Fruit fly (Drosophila melanogaster): ENCODE measurements around the gene CG10357.

CG10357 gene

dm6 chr3L:3616344-3616743 lies 1.2 kb downstream of the CG10357 start:
- no peak for TF ChIP-seq Rel (GFP tag; optimal IDR thresholded peaks at IDR 0.05)
- TF ChIP-seq Rel (tag; optimal IDR thresholded peaks at IDR 0.05): peak; percentile 29
- TF ChIP-seq Dif (GFP tag; optimal IDR thresholded peaks at IDR 0.05; ENCODE audit: partially characterized antibody): no peak
- TF ChIP-seq Sp1 (GFP tag; optimal IDR thresholded peaks at IDR 0.05): peak; percentile 8
- peak; percentile 71 for TF ChIP-seq Hr83 (GFP tag; optimal IDR thresholded peaks at IDR 0.05; ENCODE audit: poor library complexity, severe bottlenecking)
- TF ChIP-seq Vsx2 (GFP tag; optimal IDR thresholded peaks at IDR 0.05; ENCODE audit: partially characterized antibody): no peak
- TF ChIP-seq Abd-B (GFP tag; optimal IDR thresholded peaks at IDR 0.05): no peak
- TF ChIP-seq psq (GFP tag; optimal IDR thresholded peaks at IDR 0.05): peak; percentile 68
- TF ChIP-seq CG9705 (GFP tag; optimal IDR thresholded peaks at IDR 0.05): peak; percentile 59
- TF ChIP-seq rgr (GFP tag; optimal IDR thresholded peaks at IDR 0.05): peak; percentile 83
- no peak for TF ChIP-seq pan (optimal IDR thresholded peaks at IDR 0.05)
- TF ChIP-seq sv (GFP tag; optimal IDR thresholded peaks at IDR 0.05): peak; percentile 73
- peak; percentile 80 for TF ChIP-seq tai (GFP tag; optimal IDR thresholded peaks at IDR 0.05)
- TF ChIP-seq Jra (GFP tag; optimal IDR thresholded peaks at IDR 0.05): peak; percentile 42
- no peak for TF ChIP-seq CG32264 (GFP tag; optimal IDR thresholded peaks at IDR 0.05)
- TF ChIP-seq usp (GFP tag; optimal IDR thresholded peaks at IDR 0.05): no peak
- TF ChIP-seq dsf (GFP tag; optimal IDR thresholded peaks at IDR 0.05; ENCODE audit: borderline replicate concordance): no peak
- no peak for TF ChIP-seq jim (GFP tag; optimal IDR thresholded peaks at IDR 0.05)
- TF ChIP-seq Dfd (GFP tag; optimal IDR thresholded peaks at IDR 0.05): no peak
- peak; percentile 89 for TF ChIP-seq Myc (optimal IDR thresholded peaks at IDR 0.05)
- TF ChIP-seq sage (GFP tag; optimal IDR thresholded peaks at IDR 0.05): no peak
- TF ChIP-seq h (GFP tag; optimal IDR thresholded peaks at IDR 0.05): peak; percentile 73
- TF ChIP-seq foxo (GFP tag; optimal IDR thresholded peaks at IDR 0.05): peak in 1 of 2 experiments; percentile 82
- peak; percentile 70 for TF ChIP-seq fru (GFP tag; optimal IDR thresholded peaks at IDR 0.05)
- peak; percentile 65 for TF ChIP-seq dmrt93B (GFP tag; optimal IDR thresholded peaks at IDR 0.05)
- peak; percentile 64 for TF ChIP-seq Hnf4 (GFP tag; optimal IDR thresholded peaks at IDR 0.05)
- TF ChIP-seq Hr78 (GFP tag; optimal IDR thresholded peaks at IDR 0.05): no peak
- TF ChIP-seq CrebA (GFP tag; optimal IDR thresholded peaks at IDR 0.05; ENCODE audit: borderline replicate concordance): no peak
- TF ChIP-seq br (GFP tag; optimal IDR thresholded peaks at IDR 0.05): peak; percentile 70
- peak; percentile 78 for TF ChIP-seq OdsH (GFP tag; optimal IDR thresholded peaks at IDR 0.05)
- peak; percentile 71 for TF ChIP-seq HLH106 (tag; optimal IDR thresholded peaks at IDR 0.05)
- TF ChIP-seq Mio (GFP tag; optimal IDR thresholded peaks at IDR 0.05): no peak
- TF ChIP-seq ey (GFP tag; optimal IDR thresholded peaks at IDR 0.05): peak; percentile 75
- TF ChIP-seq woc (GFP tag; optimal IDR thresholded peaks at IDR 0.05): no peak
- peak; percentile 12 for TF ChIP-seq GATAd (GFP tag; optimal IDR thresholded peaks at IDR 0.05)
- no peak for TF ChIP-seq lola (GFP tag; optimal IDR thresholded peaks at IDR 0.05)

dm6 chr3L:3617252-3617651 lies 2.1 kb downstream of the CG10357 start:
- TF ChIP-seq rgr (GFP tag; optimal IDR thresholded peaks at IDR 0.05): peak; percentile 90
- TF ChIP-seq brk (GFP tag; optimal IDR thresholded peaks at IDR 0.05): peak; percentile 87
- no peak for TF ChIP-seq pan (optimal IDR thresholded peaks at IDR 0.05)
- no peak for TF ChIP-seq N (GFP tag; optimal IDR thresholded peaks at IDR 0.05)
- TF ChIP-seq Mio (GFP tag; optimal IDR thresholded peaks at IDR 0.05): peak; percentile 7
- peak; percentile 90 for TF ChIP-seq psq (GFP tag; optimal IDR thresholded peaks at IDR 0.05)
- peak; percentile 91 for TF ChIP-seq h (GFP tag; optimal IDR thresholded peaks at IDR 0.05)
- TF ChIP-seq tai (GFP tag; optimal IDR thresholded peaks at IDR 0.05): peak; percentile 83
- no peak for TF ChIP-seq Dfd (GFP tag; optimal IDR thresholded peaks at IDR 0.05)
- TF ChIP-seq Vsx2 (GFP tag; optimal IDR thresholded peaks at IDR 0.05; ENCODE audit: partially characterized antibody): no peak
- peak; percentile 91 for TF ChIP-seq fru (GFP tag; optimal IDR thresholded peaks at IDR 0.05)
- no peak for TF ChIP-seq CrebA (GFP tag; optimal IDR thresholded peaks at IDR 0.05; ENCODE audit: borderline replicate concordance)
- TF ChIP-seq Hr83 (GFP tag; optimal IDR thresholded peaks at IDR 0.05; ENCODE audit: poor library complexity, severe bottlenecking): peak; percentile 8
- TF ChIP-seq Myc (optimal IDR thresholded peaks at IDR 0.05): no peak
- no peak for TF ChIP-seq Hr78 (GFP tag; optimal IDR thresholded peaks at IDR 0.05)
- TF ChIP-seq Rel (GFP tag; optimal IDR thresholded peaks at IDR 0.05): peak; percentile 30
- peak; percentile 3 for TF ChIP-seq Rel (tag; optimal IDR thresholded peaks at IDR 0.05)
- TF ChIP-seq dl (GFP tag; optimal IDR thresholded peaks at IDR 0.05; ENCODE audit: insufficient read depth in 1 of 2, partially characterized antibody in 2 of 2): no peak
- no peak for TF ChIP-seq jim (GFP tag; optimal IDR thresholded peaks at IDR 0.05)
- TF ChIP-seq OdsH (GFP tag; optimal IDR thresholded peaks at IDR 0.05): peak; percentile 88
- peak; percentile 29 to 86 for TF ChIP-seq foxo (GFP tag; optimal IDR thresholded peaks at IDR 0.05)
- peak; percentile 92 for TF ChIP-seq ey (GFP tag; optimal IDR thresholded peaks at IDR 0.05)
- TF ChIP-seq CG32264 (GFP tag; optimal IDR thresholded peaks at IDR 0.05): peak; percentile 71
- TF ChIP-seq lola (GFP tag; optimal IDR thresholded peaks at IDR 0.05): no peak
- TF ChIP-seq Abd-B (GFP tag; optimal IDR thresholded peaks at IDR 0.05): no peak
- peak; percentile 45 for TF ChIP-seq dmrt93B (GFP tag; optimal IDR thresholded peaks at IDR 0.05)
- peak; percentile 70 for TF ChIP-seq Jra (GFP tag; optimal IDR thresholded peaks at IDR 0.05)
- no peak for TF ChIP-seq CG9705 (GFP tag; optimal IDR thresholded peaks at IDR 0.05)
- peak; percentile 91 for TF ChIP-seq Hnf4 (GFP tag; optimal IDR thresholded peaks at IDR 0.05)
- peak; percentile 81 for TF ChIP-seq woc (GFP tag; optimal IDR thresholded peaks at IDR 0.05)
- TF ChIP-seq GATAd (GFP tag; optimal IDR thresholded peaks at IDR 0.05): no peak
- TF ChIP-seq sv (GFP tag; optimal IDR thresholded peaks at IDR 0.05): peak; percentile 51
- peak; percentile 85 for TF ChIP-seq Sp1 (GFP tag; optimal IDR thresholded peaks at IDR 0.05)
- peak; percentile 81 for TF ChIP-seq HLH106 (tag; optimal IDR thresholded peaks at IDR 0.05)
- TF ChIP-seq usp (GFP tag; optimal IDR thresholded peaks at IDR 0.05): no peak
- TF ChIP-seq Dif (GFP tag; optimal IDR thresholded peaks at IDR 0.05; ENCODE audit: partially characterized antibody): no peak
- TF ChIP-seq sage (GFP tag; optimal IDR thresholded peaks at IDR 0.05): peak; percentile 60
- peak; percentile 25 for TF ChIP-seq dsf (GFP tag; optimal IDR thresholded peaks at IDR 0.05; ENCODE audit: borderline replicate concordance)
- peak; percentile 87 for TF ChIP-seq br (GFP tag; optimal IDR thresholded peaks at IDR 0.05)
